Worm (Caenorhabditis elegans): ENCODE data around the gene let-754.
A peak's percentile ranks its signal among the peaks of the same experiment; 100 is the strongest.

The let-754 gene

ce11 chrIII:7973201-7973767 lies 20.2 kb upstream of the let-754 start, which contains the start of the genes eef-1B.1 and aco-2:
eef-1B.1 (minus strand) TSS chrIII:7973386.
aco-2 (plus strand) TSS chrIII:7973717.
- TF ChIP-seq hlh-12 (tag; optimal IDR thresholded peaks at IDR 0.05) (no peak), mel-28 (tag; optimal IDR thresholded peaks at IDR 0.05; ENCODE audit: borderline replicate concordance) (no peak), hlh-26 (GFP tag; conservative IDR thresholded peaks at IDR 0.05) (no peak), B0336.3 (GFP tag; IDR thresholded peaks at IDR 0.05) (peak; percentile 70; the same call in 1 of the 2 replicates), dpff-1 (tag; optimal IDR thresholded peaks at IDR 0.05) (no peak), D2030.7 (GFP tag; IDR thresholded peaks at IDR 0.05) (peak; percentile 56), chd-7 (tag; optimal IDR thresholded peaks at IDR 0.05) (no peak), pbrm-1 (GFP tag; IDR thresholded peaks at IDR 0.05) (peak; percentile 81), ceh-91 (GFP tag; IDR thresholded peaks at IDR 0.05) (no peak), Y67H2A.10 (GFP tag; conservative IDR thresholded peaks at IDR 0.05) (no peak), F33H1.4 (GFP tag; IDR thresholded peaks at IDR 0.05) (peak; percentile 89), tlf-1 (GFP tag; optimal IDR thresholded peaks at IDR 0.05) (peak; percentile 78), aptf-3 (GFP tag; IDR thresholded peaks at IDR 0.05) (no peak), dox-1 (GFP tag; IDR thresholded peaks at IDR 0.05) (peak; percentile 88), nhr-179 (tag; optimal IDR thresholded peaks at IDR 0.05) (no peak), rpc-1 (optimal IDR thresholded peaks at IDR 0.05) (no peak), rpc-1 (tag; optimal IDR thresholded peaks at IDR 0.05) (no peak), mxl-1 (tag; optimal IDR thresholded peaks at IDR 0.05) (no peak), madf-3 (GFP tag; IDR thresholded peaks at IDR 0.05) (peak; percentile 92), lsy-27 (tag; optimal IDR thresholded peaks at IDR 0.05; ENCODE audit: borderline replicate concordance, insufficient read depth) (no peak), gei-17 (GFP tag; optimal IDR thresholded peaks at IDR 0.05) (peak; percentile 54), athp-1 (tag; optimal IDR thresholded peaks at IDR 0.05) (peak; percentile 3), Y56A3A.18 (GFP tag; IDR thresholded peaks at IDR 0.05) (no peak), ztf-18 (tag; optimal IDR thresholded peaks at IDR 0.05) (peak; percentile 98), hmg-1.2 (GFP tag; IDR thresholded peaks at IDR 0.05) (peak; percentile 55), ZK185.1 (tag; optimal IDR thresholded peaks at IDR 0.05; ENCODE audit: poor library complexity, severe bottlenecking) (peak; percentile 93), nhr-27 (tag; optimal IDR thresholded peaks at IDR 0.05) (no peak), aptf-2 (GFP tag; conservative IDR thresholded peaks at IDR 0.05) (no peak), Y53F4B.3 (GFP tag; IDR thresholded peaks at IDR 0.05) (no peak), lin-26 (GFP tag; IDR thresholded peaks at IDR 0.05) (no peak), F23B12.7 (tag; optimal IDR thresholded peaks at IDR 0.05; ENCODE audit: insufficient read depth) (peak; percentile 57), F22D6.2 (tag; optimal IDR thresholded peaks at IDR 0.05) (no peak), him-1 (tag; optimal IDR thresholded peaks at IDR 0.05) (no peak), T07F8.4 (tag; optimal IDR thresholded peaks at IDR 0.05) (no peak), zfh-2 (GFP tag; conservative IDR thresholded peaks at IDR 0.05) (peak; percentile 89), ceh-79 (tag; optimal IDR thresholded peaks at IDR 0.05) (no peak), snpc-1.3 (tag; optimal IDR thresholded peaks at IDR 0.05; ENCODE audit: insufficient read depth) (peak; percentile 11), fkh-3 (tag; optimal IDR thresholded peaks at IDR 0.05) (no peak), B0019.2 (GFP tag; conservative IDR thresholded peaks at IDR 0.05) (no peak), egl-18 (GFP tag; IDR thresholded peaks at IDR 0.05) (no peak), madf-6 (GFP tag; IDR thresholded peaks at IDR 0.05) (peak; percentile 84), lsl-1 (GFP tag; optimal IDR thresholded peaks at IDR 0.05) (peak; percentile 72), nfya-1 (tag; optimal IDR thresholded peaks at IDR 0.05; ENCODE audit: borderline replicate concordance, insufficient read depth) (no peak), lin-35 (GFP tag; optimal IDR thresholded peaks at IDR 0.05) (peak in 2 of 3 experiments; percentile 3 to 89), pha-4 (tag; optimal IDR thresholded peaks at IDR 0.05) (no peak), sea-2 (GFP tag; IDR thresholded peaks at IDR 0.05) (no peak), K12H6.12 (tag; optimal IDR thresholded peaks at IDR 0.05) (peak; percentile 52), unc-62 (GFP tag; optimal IDR thresholded peaks at IDR 0.05) (no peak)

All from whole organism, young adult.